Worm (Caenorhabditis elegans) whole organism, L4 larva: ENCODE results near the gene str-141.

ENCODE experiments used
- fos-1 ChIP-seq: fragments of 150-350 bp; optimal IDR thresholded peaks from 2 replicates; lab custom pipeline; 2014; ENCODE audit warnings: missing biosample characterization, missing genetic modification characterization
- ztf-11 ChIP-seq: fragments of 150-350 bp; optimal IDR thresholded peaks from 2 replicates; lab custom pipeline; 2014; ENCODE audit warnings: missing biosample characterization, missing genetic modification characterization

DNA sequence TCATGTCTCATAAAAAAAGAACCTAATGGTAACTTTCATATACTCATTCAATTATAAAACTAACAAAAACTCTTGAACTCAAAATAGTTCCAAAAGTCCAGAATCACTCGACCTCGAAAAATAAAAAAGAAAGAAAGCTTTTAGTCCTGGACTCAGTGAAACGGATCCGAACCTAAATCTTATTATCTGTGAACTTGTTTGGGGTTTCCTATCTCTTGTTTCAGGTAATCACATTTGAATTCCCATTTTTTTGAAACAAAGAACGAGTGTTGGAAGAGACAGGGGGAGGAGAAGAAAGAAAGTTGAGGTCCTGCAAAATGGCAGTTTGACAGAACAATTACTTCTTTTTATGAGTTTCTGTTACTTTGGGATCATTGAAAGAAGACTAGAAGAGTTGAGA lies 30.6 kb upstream of the str-141 start:
- no peak for TF ChIP-seq ztf-11
- no peak for TF ChIP-seq fos-1 (tag; lab: Kevin White, UChicago)
